Fruit fly (Drosophila melanogaster) whole organism, pupa: ENCODE measurements around the gene CG9733.

ENCODE experiments used
- CG10348 ChIP-seq: fragments of 200-800 bp; sonication (Bioruptor generic); IDR thresholded peaks from 2 replicates; pipeline ENCODE4 v1.3.6; 2022; ENCODE audit warnings: missing biosample characterization, missing genetic modification characterization
- CG12605 ChIP-seq: fragments of 200-800 bp; sonication (Bioruptor generic); IDR thresholded peaks from 2 replicates; pipeline ENCODE4 v1.3.6; 2022; ENCODE audit warnings: missing biosample characterization, missing genetic modification characterization
- CG13204 ChIP-seq: fragments of 200-800 bp; sonication (Bioruptor generic); optimal IDR thresholded peaks from 2 replicates; lab custom pipeline; 2018; ENCODE audit warnings: missing biosample characterization, mild to moderate bottlenecking, missing genetic modification characterization, moderate library complexity
- CG14655 ChIP-seq: fragments of 200-800 bp; sonication (Bioruptor generic); optimal IDR thresholded peaks from 3 replicates; lab custom pipeline; 2017; ENCODE audit warnings: mild to moderate bottlenecking, missing biosample characterization, missing genetic modification reagents, missing genetic modification characterization
- CG15710 ChIP-seq: fragments of 200-800 bp; sonication (Bioruptor generic); optimal IDR thresholded peaks from 2 replicates; lab custom pipeline; 2018; ENCODE audit warnings: missing biosample characterization, mild to moderate bottlenecking, missing genetic modification characterization, moderate library complexity
- CG17806 ChIP-seq: fragments of 200-800 bp; sonication (Bioruptor generic); optimal IDR thresholded peaks from 2 replicates; lab custom pipeline; 2018; ENCODE audit warnings: missing biosample characterization, mild to moderate bottlenecking, missing genetic modification characterization, moderate library complexity
- CG32121 ChIP-seq: fragments of 200-800 bp; sonication (Bioruptor generic); IDR thresholded peaks from 2 replicates; pipeline ENCODE4 v1.3.6; 2022; ENCODE audit warnings: missing biosample characterization, missing genetic modification characterization
- CG34367 ChIP-seq: fragments of 200-800 bp; sonication (Bioruptor generic); optimal IDR thresholded peaks from 2 replicates; lab custom pipeline; 2018; ENCODE audit warnings: missing biosample characterization, mild to moderate bottlenecking, missing genetic modification characterization
- CG4496 ChIP-seq: fragments of 200-800 bp; sonication (Bioruptor generic); IDR thresholded peaks from 3 replicates; pipeline ENCODE4 v1.3.6; 2022; ENCODE audit warnings: missing biosample characterization, missing genetic modification characterization
- CG8159 ChIP-seq: fragments of 200-800 bp; sonication (Bioruptor generic); optimal IDR thresholded peaks from 3 replicates; lab custom pipeline; 2018; ENCODE audit warnings: missing biosample characterization, mild to moderate bottlenecking, missing genetic modification characterization, moderate library complexity
- CG8301 ChIP-seq: fragments of 200-800 bp; sonication (Bioruptor generic); optimal IDR thresholded peaks from 2 replicates; lab custom pipeline; 2018; ENCODE audit warnings: missing biosample characterization, mild to moderate bottlenecking, missing genetic modification characterization
- CG9948 ChIP-seq: fragments of 200-800 bp; sonication (Bioruptor generic); optimal IDR thresholded peaks from 2 replicates; lab custom pipeline; 2018; ENCODE audit warnings: missing biosample characterization, mild to moderate bottlenecking, missing genetic modification characterization, moderate library complexity
- D1 ChIP-seq: fragments of 200-800 bp; sonication (Bioruptor generic); optimal IDR thresholded peaks from 2 replicates; lab custom pipeline; 2018; ENCODE audit warnings: missing biosample characterization, mild to moderate bottlenecking, missing genetic modification characterization, moderate library complexity
- EcR ChIP-seq: fragments of 200-800 bp; sonication (Bioruptor generic); optimal IDR thresholded peaks from 3 replicates; lab custom pipeline; 2019; ENCODE audit warnings: missing biosample characterization, missing genetic modification characterization, mild to moderate bottlenecking, moderate library complexity, missing genetic modification reagents
- Ets98B ChIP-seq: fragments of 200-800 bp; sonication (Bioruptor generic); IDR thresholded peaks from 2 replicates; pipeline ENCODE4 v1.3.6; 2022; ENCODE audit warnings: missing biosample characterization, missing genetic modification characterization
- Pif1A ChIP-seq: fragments of 200-800 bp; sonication (Bioruptor generic); optimal IDR thresholded peaks from 3 replicates; lab custom pipeline; 2016; ENCODE audit warnings: missing biosample characterization, missing genetic modification characterization
- Pif1B ChIP-seq: fragments of 200-800 bp; sonication (Bioruptor generic); optimal IDR thresholded peaks from 3 replicates; lab custom pipeline; 2016; ENCODE audit warnings: missing biosample characterization, missing genetic modification characterization
- Snoo ChIP-seq: fragments of 200-800 bp; sonication (Bioruptor generic); optimal IDR thresholded peaks from 3 replicates; lab custom pipeline; 2017; ENCODE audit warnings: missing biosample characterization, mild to moderate bottlenecking, missing genetic modification characterization, inconsistent platforms
- fd96Ca ChIP-seq: fragments of 200-800 bp; sonication (Bioruptor generic); IDR thresholded peaks from 3 replicates; pipeline ENCODE4 v1.3.6; 2022; ENCODE audit warnings: missing biosample characterization, missing genetic modification characterization
- gl ChIP-seq: fragments of 200-800 bp; sonication (Bioruptor generic); optimal IDR thresholded peaks from 2 replicates; lab custom pipeline; 2018; ENCODE audit warnings: missing biosample characterization, mild to moderate bottlenecking, missing genetic modification characterization
- rn ChIP-seq: fragments of 200-800 bp; sonication (Bioruptor generic); IDR thresholded peaks from 2 replicates; pipeline ENCODE4 v1.3.6; 2022; ENCODE audit warnings: missing biosample characterization, missing genetic modification characterization

CG9733 gene

DNA sequence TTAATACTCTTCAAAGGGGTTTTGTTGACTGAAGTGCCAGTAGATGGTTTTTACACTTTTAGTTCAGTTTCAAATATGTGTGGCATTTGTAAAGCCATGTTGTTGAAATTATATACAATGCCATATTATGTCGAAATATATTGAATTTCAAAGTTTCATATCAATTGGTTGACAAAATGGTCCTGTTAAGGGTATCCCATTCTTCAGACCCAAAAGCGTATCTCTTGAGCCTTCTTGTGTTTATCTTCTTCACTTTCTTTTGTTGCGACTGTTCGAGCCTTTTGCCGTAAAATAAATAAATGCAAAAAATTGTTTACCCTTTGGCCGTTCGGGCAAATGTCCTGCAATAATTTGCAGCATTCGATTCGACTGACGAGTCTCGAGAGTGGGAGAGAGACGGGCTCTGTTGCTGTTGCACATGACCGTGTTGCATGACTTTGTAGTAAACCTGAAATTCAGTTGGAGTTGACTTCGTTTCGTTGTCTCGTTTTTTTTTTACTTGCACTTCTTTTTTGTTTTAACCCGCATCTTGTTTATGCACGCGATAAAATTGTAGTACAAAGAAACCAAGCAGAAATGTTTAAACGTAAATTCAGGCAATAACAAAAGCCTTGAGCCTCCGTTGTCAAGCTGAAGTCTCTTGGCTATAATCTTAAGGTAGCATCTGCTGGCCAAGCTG, 42.7 kb upstream of the CG9733 start:
- TF ChIP-seq CG15710 (tag; lab: Kevin White, UChicago), result peak; percentile 16
- peak; percentile 50 for TF ChIP-seq gl
- peak; percentile 78 for TF ChIP-seq EcR (GFP tag; lab: Kevin White, UChicago)
- TF ChIP-seq Pif1B (GFP tag; lab: Kevin White, UChicago), result no peak
- TF ChIP-seq fd96Ca, result no peak
- TF ChIP-seq CG13204 (GFP tag; lab: Kevin White, UChicago), result peak; percentile 52
- no peak for TF ChIP-seq CG32121 (GFP tag; lab: Robert Waterston, UW)
- TF ChIP-seq rn, result no peak
- TF ChIP-seq CG34367, result peak; percentile 17
- TF ChIP-seq CG8159 (tag; lab: Kevin White, UChicago), result peak; percentile 41
- no peak for TF ChIP-seq D1 (tag; lab: Kevin White, UChicago)
- no peak for TF ChIP-seq Ets98B (GFP tag; lab: Robert Waterston, UW)
- no peak for TF ChIP-seq Snoo (tag; lab: Kevin White, UChicago)
- peak; percentile 33 for TF ChIP-seq CG17806 (tag; lab: Kevin White, UChicago)
- TF ChIP-seq CG12605 (GFP tag; lab: Robert Waterston, UW), result 0 out of 2 replicates have a peak, but pooled peaks have one; percentile 13

DNA sequence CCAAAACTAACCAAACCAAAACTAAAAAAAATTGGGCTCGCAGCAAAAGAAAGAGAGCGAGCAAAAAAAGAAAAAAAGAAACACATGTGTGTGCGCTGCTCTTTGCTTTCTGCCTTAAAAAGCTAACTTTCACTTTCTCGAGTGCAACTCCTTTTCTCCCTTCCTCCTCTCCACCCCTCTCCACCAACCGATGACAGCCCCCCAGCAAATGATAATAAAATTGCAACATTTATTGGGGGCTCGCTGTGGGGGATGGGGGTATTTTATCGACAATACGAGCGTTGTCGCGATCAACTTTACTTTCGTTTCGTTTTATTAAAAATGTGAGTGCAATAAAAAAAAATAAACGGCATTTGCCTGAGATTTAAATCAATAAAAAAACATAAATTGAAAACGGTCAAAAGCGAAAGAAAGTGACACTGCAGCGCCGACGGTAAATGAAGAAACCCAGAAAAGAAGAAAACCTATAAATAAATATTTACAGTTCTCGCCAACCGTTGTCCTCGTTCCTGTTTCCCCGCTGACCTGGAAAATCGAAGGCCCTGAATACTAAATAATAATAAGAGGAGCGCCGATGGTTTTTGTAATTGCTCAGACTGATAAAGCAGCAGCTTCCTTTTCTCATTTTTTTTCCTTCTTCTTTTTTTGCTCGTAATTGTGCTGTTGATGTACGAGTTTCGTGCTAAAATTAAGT, 42.0 kb upstream of the CG9733 start:
- no peak for TF ChIP-seq EcR (GFP tag; lab: Kevin White, UChicago)
- no peak for TF ChIP-seq CG15710 (tag; lab: Kevin White, UChicago)
- TF ChIP-seq D1 (tag; lab: Kevin White, UChicago), result no peak
- no peak for TF ChIP-seq CG9948 (tag; lab: Kevin White, UChicago)
- TF ChIP-seq CG8301 (tag; lab: Kevin White, UChicago), result no peak
- TF ChIP-seq CG17806 (tag; lab: Kevin White, UChicago), result no peak
- TF ChIP-seq CG32121 (GFP tag; lab: Robert Waterston, UW), result no peak
- TF ChIP-seq CG4496 (GFP tag; lab: Robert Waterston, UW), result no peak
- TF ChIP-seq Pif1B (GFP tag; lab: Kevin White, UChicago), result no peak
- TF ChIP-seq gl, result no peak
- no peak for TF ChIP-seq CG14655 (GFP tag; lab: Kevin White, UChicago)
- TF ChIP-seq CG10348 (GFP tag; lab: Robert Waterston, UW), result no peak
- no peak for TF ChIP-seq fd96Ca
- TF ChIP-seq CG12605 (GFP tag; lab: Robert Waterston, UW), result no peak
- TF ChIP-seq Pif1A, result no peak
- TF ChIP-seq Snoo (tag; lab: Kevin White, UChicago), result no peak
- TF ChIP-seq CG13204 (GFP tag; lab: Kevin White, UChicago), result no peak
- TF ChIP-seq CG34367, result no peak
- no peak for TF ChIP-seq Ets98B (GFP tag; lab: Robert Waterston, UW)
- TF ChIP-seq rn, result no peak

DNA sequence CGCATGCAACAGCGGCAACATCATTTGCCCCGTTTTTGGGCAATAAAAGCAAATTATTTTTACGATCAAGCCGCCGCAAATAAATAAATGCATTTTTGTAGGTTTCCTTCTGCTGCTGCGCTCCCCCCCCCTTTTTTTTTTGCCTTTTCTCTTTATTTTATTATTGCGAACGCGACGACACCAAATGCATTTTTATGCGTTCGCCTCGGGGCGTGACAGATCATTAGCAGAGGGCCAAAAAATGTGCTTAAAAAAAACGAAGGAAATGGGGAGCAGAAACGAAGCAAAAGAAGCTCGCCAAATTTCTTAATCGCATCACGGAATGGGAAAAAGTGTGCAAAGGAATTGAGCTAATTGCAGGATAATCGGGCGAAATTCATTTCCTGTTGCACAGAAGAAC, 40.9 kb upstream of the CG9733 start:
- TF ChIP-seq CG9948 (tag; lab: Kevin White, UChicago) (no peak), CG8301 (tag; lab: Kevin White, UChicago) (no peak), Snoo (tag; lab: Kevin White, UChicago) (no peak), CG10348 (GFP tag; lab: Robert Waterston, UW) (no peak), Ets98B (GFP tag; lab: Robert Waterston, UW) (no peak), CG32121 (GFP tag; lab: Robert Waterston, UW) (no peak), gl (no peak), CG8159 (tag; lab: Kevin White, UChicago) (no peak), CG34367 (no peak), Pif1B (GFP tag; lab: Kevin White, UChicago) (no peak), CG12605 (GFP tag; lab: Robert Waterston, UW) (no peak), rn (no peak), CG17806 (tag; lab: Kevin White, UChicago) (no peak), CG14655 (GFP tag; lab: Kevin White, UChicago) (no peak), EcR (GFP tag; lab: Kevin White, UChicago) (no peak), fd96Ca (no peak), CG15710 (tag; lab: Kevin White, UChicago) (no peak), D1 (tag; lab: Kevin White, UChicago) (no peak), Pif1A (no peak), CG13204 (GFP tag; lab: Kevin White, UChicago) (no peak)

dm6 chr3R:30286347-30286746, 39.8 kb upstream of the CG9733 start:
- TF ChIP-seq Snoo (tag; lab: Kevin White, UChicago) (no peak), CG17806 (tag; lab: Kevin White, UChicago) (peak; percentile 28), D1 (tag; lab: Kevin White, UChicago) (no peak), rn (no peak), Pif1B (GFP tag; lab: Kevin White, UChicago) (peak; percentile 9), CG13204 (GFP tag; lab: Kevin White, UChicago) (no peak), CG10348 (GFP tag; lab: Robert Waterston, UW) (no peak), CG15710 (tag; lab: Kevin White, UChicago) (peak; percentile 17), Pif1A (peak; percentile 15), EcR (GFP tag; lab: Kevin White, UChicago) (no peak), CG34367 (peak; percentile 9), CG14655 (GFP tag; lab: Kevin White, UChicago) (peak; percentile 46), gl (no peak), CG9948 (tag; lab: Kevin White, UChicago) (peak; percentile 12), CG8159 (tag; lab: Kevin White, UChicago) (peak; percentile 17), fd96Ca (0 out of 3 replicates have a peak, but pooled peaks have one; percentile 20), CG8301 (tag; lab: Kevin White, UChicago) (no peak)
